Worm (Caenorhabditis elegans) whole organism, L3 larva: ENCODE data around the gene ttr-38.

Experiments
- ZK546.5 ChIP-seq: sonication (generic microtip); optimal IDR thresholded peaks from 2 replicates; lab custom pipeline; 2017; ENCODE audit warnings: missing biosample characterization, missing genetic modification characterization
- aly-2 ChIP-seq: fragments of 150-350 bp; optimal IDR thresholded peaks from 2 replicates; lab custom pipeline; 2014; ENCODE audit warnings: missing biosample characterization, missing genetic modification characterization
- ama-1 ChIP-seq: fragments of 150-350 bp; optimal IDR thresholded peaks from 2 replicates; lab custom pipeline; 2018
- ceh-16 ChIP-seq: sonication (generic microtip); optimal IDR thresholded peaks from 2 replicates; lab custom pipeline; 2017; ENCODE audit warnings: missing biosample characterization, missing genetic modification characterization
- ceh-28 ChIP-seq: fragments of 150-350 bp; optimal IDR thresholded peaks from 2 replicates; lab custom pipeline; 2014; ENCODE audit warnings: missing biosample characterization, missing genetic modification reagents, missing genetic modification characterization
- ceh-82 ChIP-seq: fragments of 150-350 bp; optimal IDR thresholded peaks from 2 replicates; lab custom pipeline; 2014; ENCODE audit warnings: missing biosample characterization, missing genetic modification characterization
- ceh-9 ChIP-seq: sonication (generic microtip); optimal IDR thresholded peaks from 2 replicates; lab custom pipeline; 2018; ENCODE audit warnings: missing biosample characterization, missing genetic modification characterization
- daf-12 ChIP-seq: fragments of 150-350 bp; optimal IDR thresholded peaks from 2 replicates; lab custom pipeline; 2014; ENCODE audit warnings: missing biosample characterization, missing genetic modification reagents, missing genetic modification characterization
- egl-5 ChIP-seq: fragments of 150-350 bp; optimal IDR thresholded peaks from 2 replicates; lab custom pipeline; 2017; ENCODE audit warnings: missing biosample characterization, missing genetic modification reagents, missing genetic modification characterization, inconsistent platforms
- elt-1 ChIP-seq: fragments of 150-350 bp; optimal IDR thresholded peaks from 2 replicates; lab custom pipeline; 2014; ENCODE audit warnings: missing biosample characterization, missing genetic modification characterization
- elt-2 ChIP-seq: sonication (generic microtip); optimal IDR thresholded peaks from 2 replicates; lab custom pipeline; 2016; ENCODE audit warnings: missing genetic modification reagents, mild to moderate bottlenecking, missing genetic modification characterization, missing compliant biosample characterization
- elt-3 ChIP-seq, 3 experiments: fragments of 150-350 bp in 1 of 3; sonication (generic microtip) in 2 of 3; optimal IDR thresholded peaks; 2 replicates in 2 of 3; 4 replicates in 1 of 3; lab custom pipeline; 2014 to 2017; ENCODE audit warnings: missing biosample characterization in 3 of 3, missing genetic modification characterization in 3 of 3
- fkh-10 ChIP-seq: sonication (generic microtip); optimal IDR thresholded peaks from 2 replicates; lab custom pipeline; 2017; ENCODE audit warnings: missing biosample characterization, missing genetic modification reagents, missing genetic modification characterization
- fos-1 ChIP-seq: fragments of 150-350 bp; optimal IDR thresholded peaks from 2 replicates; lab custom pipeline; 2014; ENCODE audit warnings: missing biosample characterization, missing genetic modification characterization
- hmg-11 ChIP-seq: sonication (generic microtip); optimal IDR thresholded peaks from 2 replicates; lab custom pipeline; 2016; ENCODE audit warnings: missing genetic modification characterization, missing compliant biosample characterization
- jun-1 ChIP-seq: fragments of 150-350 bp; optimal IDR thresholded peaks from 2 replicates; lab custom pipeline; 2014; ENCODE audit warnings: missing biosample characterization, missing genetic modification reagents, missing genetic modification characterization
- lin-39 ChIP-seq: fragments of 150-350 bp; optimal IDR thresholded peaks from 2 replicates; lab custom pipeline; 2018; ENCODE audit warnings: missing biosample characterization, missing genetic modification reagents, missing genetic modification characterization
- lsy-12 ChIP-seq: sonication (generic microtip); optimal IDR thresholded peaks from 2 replicates; lab custom pipeline; 2016; ENCODE audit warnings: mild to moderate bottlenecking, missing genetic modification characterization, missing compliant biosample characterization
- mml-1 ChIP-seq: fragments of 150-350 bp; sonication (generic microtip); optimal IDR thresholded peaks from 3 replicates; lab custom pipeline; 2014; ENCODE audit warnings: missing biosample characterization, missing genetic modification characterization
- nfya-1 ChIP-seq: sonication (generic microtip); optimal IDR thresholded peaks from 2 replicates; lab custom pipeline; 2017; ENCODE audit warnings: missing genetic modification characterization, mild to moderate bottlenecking, missing compliant biosample characterization, antibody characterized with exemption, moderate library complexity; ENCODE audit not compliant: insufficient read depth
- nhr-23 ChIP-seq: fragments of 150-350 bp; optimal IDR thresholded peaks from 2 replicates; lab custom pipeline; 2014; ENCODE audit warnings: missing biosample characterization, missing genetic modification reagents, missing genetic modification characterization
- nhr-237 ChIP-seq: fragments of 150-350 bp; optimal IDR thresholded peaks from 2 replicates; lab custom pipeline; 2014; ENCODE audit warnings: missing biosample characterization, missing genetic modification characterization
- nhr-25 ChIP-seq: sonication (generic microtip); optimal IDR thresholded peaks from 2 replicates; lab custom pipeline; 2017; ENCODE audit warnings: missing biosample characterization, missing genetic modification characterization
- nhr-28 ChIP-seq: fragments of 150-350 bp; optimal IDR thresholded peaks from 2 replicates; lab custom pipeline; 2014; ENCODE audit warnings: missing biosample characterization, missing genetic modification characterization
- nhr-43 ChIP-seq: sonication (generic microtip); optimal IDR thresholded peaks from 2 replicates; lab custom pipeline; 2016; ENCODE audit warnings: mild to moderate bottlenecking, missing genetic modification characterization, missing compliant biosample characterization; ENCODE audit not compliant: poor library complexity, severe bottlenecking
- nhr-67 ChIP-seq: fragments of 150-350 bp; optimal IDR thresholded peaks from 2 replicates; lab custom pipeline; 2014; ENCODE audit warnings: missing biosample characterization, missing genetic modification characterization
- nhr-76 ChIP-seq: fragments of 150-350 bp; sonication (generic microtip); optimal IDR thresholded peaks from 5 replicates; lab custom pipeline; 2014; ENCODE audit warnings: missing biosample characterization, missing genetic modification characterization
- nhr-77 ChIP-seq: fragments of 150-350 bp; optimal IDR thresholded peaks from 2 replicates; lab custom pipeline; 2014; ENCODE audit warnings: missing biosample characterization, missing genetic modification characterization
- pqm-1 ChIP-seq: fragments of 150-350 bp; optimal IDR thresholded peaks from 2 replicates; lab custom pipeline; 2017; ENCODE audit warnings: missing biosample characterization, missing genetic modification characterization, inconsistent platforms
- skn-1 ChIP-seq: fragments of 150-350 bp; optimal IDR thresholded peaks from 2 replicates; lab custom pipeline; 2014; ENCODE audit warnings: missing biosample characterization, missing genetic modification characterization
- snpc-4 ChIP-seq: fragments of 150-350 bp; optimal IDR thresholded peaks from 2 replicates; lab custom pipeline; 2014; ENCODE audit warnings: missing biosample characterization, missing genetic modification characterization
- tbx-2 ChIP-seq: sonication (generic microtip); optimal IDR thresholded peaks from 2 replicates; lab custom pipeline; 2016; ENCODE audit warnings: mild to moderate bottlenecking, missing genetic modification characterization, missing compliant biosample characterization
- unc-39 ChIP-seq: sonication (generic microtip); optimal IDR thresholded peaks from 4 replicates; lab custom pipeline; 2017; ENCODE audit warnings: missing biosample characterization, missing genetic modification characterization
- unc-62 ChIP-seq: fragments of 150-350 bp; sonication (generic microtip); optimal IDR thresholded peaks from 4 replicates; lab custom pipeline; 2014; ENCODE audit warnings: missing biosample characterization, missing genetic modification reagents, missing genetic modification characterization
- zag-1 ChIP-seq: fragments of 150-350 bp; optimal IDR thresholded peaks from 2 replicates; lab custom pipeline; 2014; ENCODE audit warnings: missing biosample characterization, missing genetic modification characterization

Gene ttr-38

DNA sequence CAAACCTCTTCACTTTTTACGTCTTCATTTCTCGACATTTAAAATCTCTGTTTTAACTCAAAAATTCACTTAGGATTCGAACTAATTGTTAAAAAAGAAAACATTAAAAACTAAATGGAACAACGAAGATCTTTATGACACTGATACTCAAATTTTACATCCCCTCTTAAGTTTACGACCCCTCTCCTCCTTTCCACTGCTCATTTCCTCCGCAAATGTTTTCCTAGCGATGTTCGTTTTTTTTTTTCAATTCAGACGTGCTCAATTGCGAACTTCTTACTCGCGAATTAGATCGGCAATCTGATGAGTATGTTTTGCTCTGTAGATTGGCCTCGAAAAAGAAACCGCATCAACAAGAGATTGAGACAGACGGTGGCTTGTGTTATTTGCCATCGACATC is 11.5 kb downstream of the ttr-38 start:
- TF ChIP-seq elt-3 (tag; optimal IDR thresholded peaks at IDR 0.05; lab: Kevin White, UChicago) (no peak), nhr-43 (tag; lab: Kevin White, UChicago) (no peak), nhr-237 (no peak), pqm-1 (tag; lab: Kevin White, UChicago) (no peak)

DNA sequence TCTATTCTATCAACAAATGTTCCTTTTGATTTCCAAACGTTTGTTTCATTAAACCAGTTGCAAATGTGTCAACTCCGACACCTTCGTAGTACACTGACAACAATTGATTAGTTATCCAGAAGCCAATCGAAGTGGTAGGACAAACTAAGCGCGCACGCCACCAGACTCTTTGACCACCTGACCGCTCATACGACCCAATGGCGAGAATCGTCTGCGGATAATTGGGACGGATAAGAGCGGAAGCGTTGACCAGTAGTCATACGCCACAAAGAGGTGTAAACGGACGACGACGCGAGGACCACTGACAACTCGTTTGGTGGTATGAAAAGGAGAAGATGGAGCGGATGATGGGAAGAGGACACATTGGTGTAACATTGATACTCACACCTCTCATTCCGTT is 13.9 kb downstream of the ttr-38 start:
- TF ChIP-seq daf-12 (tag; lab: Kevin White, UChicago) (no peak), nfya-1 (tag; lab: Kevin White, UChicago) (peak; percentile 45)

- no peak for TF ChIP-seq skn-1
- no peak for TF ChIP-seq nhr-23 (tag; lab: Kevin White, UChicago)
- TF ChIP-seq egl-5 (tag; lab: Kevin White, UChicago), result no peak
- TF ChIP-seq hmg-11 (tag; lab: Kevin White, UChicago), result no peak
- no peak for TF ChIP-seq zag-1 (tag; lab: Kevin White, UChicago)
- no peak for TF ChIP-seq nhr-28 (tag; lab: Kevin White, UChicago)
- TF ChIP-seq ZK546.5 (tag; lab: Kevin White, UChicago), result no peak
- no peak for TF ChIP-seq nhr-67 (tag; lab: Kevin White, UChicago)
- no peak for TF ChIP-seq ceh-28 (tag; lab: Kevin White, UChicago)
- TF ChIP-seq nhr-25 (tag; lab: Kevin White, UChicago), result no peak
- TF ChIP-seq ceh-9 (tag; lab: Kevin White, UChicago), result no peak
- TF ChIP-seq nhr-77, result no peak
- no peak for TF ChIP-seq snpc-4 (tag; lab: Kevin White, UChicago)
- no peak for TF ChIP-seq aly-2 (tag; lab: Kevin White, UChicago)
- no peak for TF ChIP-seq fkh-10 (GFP tag; lab: Kevin White, UChicago)
- no peak for TF ChIP-seq ceh-82
- no peak for TF ChIP-seq tbx-2 (tag; lab: Kevin White, UChicago)
- TF ChIP-seq fos-1 (tag; lab: Kevin White, UChicago), result no peak
- TF ChIP-seq ama-1 (lab: Kevin White, UChicago), result no peak
These were observed 15.5 kb downstream of the ttr-38 start, which contains the start of gene B0416.2 for ce11 chrX:9298846-9299245. TSS of gene B0416.2 (plus strand) at chrX:9299146.

ce11 chrX:9297834-9298233 is 16.5 kb downstream of the ttr-38 start, which contains the start of gene B0416.7:
TSS of gene B0416.7 (minus strand) at chrX:9297934.
- no peak for TF ChIP-seq elt-1 (tag; lab: Kevin White, UChicago)
- no peak for TF ChIP-seq unc-62 (GFP tag; lab: Kevin White, UChicago)
- TF ChIP-seq elt-3 (tag; optimal IDR thresholded peaks at IDR 0.05; lab: Kevin White, UChicago), result no peak
- TF ChIP-seq nhr-25 (tag; lab: Kevin White, UChicago), result no peak

- TF ChIP-seq nhr-23 (tag; lab: Kevin White, UChicago) (peak; percentile 19), elt-2 (peak; percentile 19), nfya-1 (tag; lab: Kevin White, UChicago) (peak; percentile 8), unc-39 (tag; lab: Kevin White, UChicago) (no peak), elt-3 (tag; optimal IDR thresholded peaks at IDR 0.05; lab: Kevin White, UChicago) (no peak)
These were observed 17.7 kb downstream of the ttr-38 start, which contains the start of gene gly-13 for ce11 chrX:9296591-9296990. TSS of gene gly-13 (minus strand) at chrX:9296622.

- TF ChIP-seq elt-2 (peak; percentile 71), pqm-1 (tag; lab: Kevin White, UChicago) (peak; percentile 59), nhr-76 (tag; lab: Kevin White, UChicago) (no peak)
These were observed 18.8 kb downstream of the ttr-38 start for ce11 chrX:9295471-9295870.

- no peak for TF ChIP-seq jun-1 (tag; lab: Kevin White, UChicago)
- no peak for TF ChIP-seq nhr-77
- no peak for TF ChIP-seq ama-1 (lab: Kevin White, UChicago)
- no peak for TF ChIP-seq ceh-16 (tag; lab: Kevin White, UChicago)
- no peak for TF ChIP-seq ceh-28 (tag; lab: Kevin White, UChicago)
- TF ChIP-seq egl-5 (tag; lab: Kevin White, UChicago), result no peak
- TF ChIP-seq nhr-23 (tag; lab: Kevin White, UChicago), result no peak
- no peak for TF ChIP-seq mml-1 (tag; lab: Kevin White, UChicago)
- no peak for TF ChIP-seq lsy-12 (tag; lab: Kevin White, UChicago)
- TF ChIP-seq nhr-43 (tag; lab: Kevin White, UChicago), result no peak
- TF ChIP-seq lin-39 (tag; lab: Kevin White, UChicago), result no peak
- TF ChIP-seq elt-1 (tag; lab: Kevin White, UChicago), result no peak
- TF ChIP-seq unc-62 (GFP tag; lab: Kevin White, UChicago), result no peak
- TF ChIP-seq unc-39 (tag; lab: Kevin White, UChicago), result no peak
- TF ChIP-seq, all 47 proteins: peak for 0
These were observed 23.0 kb downstream of the ttr-38 start, which contains the start of gene B0416.3 for ce11 chrX:9291345-9291744. TSS of gene B0416.3 (plus strand) at chrX:9291645.
